Fruit fly (Drosophila melanogaster) whole organism, embryonic: ENCODE data around the gene Ada2a.

Experiments used
- Antp ChIP-seq: fragments of 200-800 bp; sonication (Bioruptor generic); optimal IDR thresholded peaks from 3 replicates; lab custom pipeline; 2016; ENCODE audit warnings: missing biosample characterization, missing genetic modification characterization
- Asciz ChIP-seq: fragments of 200-800 bp; sonication (Bioruptor generic); optimal IDR thresholded peaks from 2 replicates; lab custom pipeline; 2017; ENCODE audit warnings: missing biosample characterization, mild to moderate bottlenecking, missing genetic modification characterization, missing genetic modification reagents
- CG1024 ChIP-seq: fragments of 200-800 bp; sonication (Bioruptor generic); IDR thresholded peaks from 2 replicates; pipeline ENCODE4 v1.3.6; 2022; ENCODE audit warnings: missing biosample characterization, missing genetic modification characterization
- CG10267 ChIP-seq: fragments of 200-800 bp; sonication (Bioruptor generic); optimal IDR thresholded peaks from 2 replicates; lab custom pipeline; 2018; ENCODE audit warnings: missing biosample characterization, mild to moderate bottlenecking, missing genetic modification characterization, moderate library complexity
- CG11456 ChIP-seq: fragments of 200-800 bp; sonication (Bioruptor generic); IDR thresholded peaks from 3 replicates; pipeline ENCODE4 v1.3.6; 2022; ENCODE audit warnings: missing biosample characterization, missing genetic modification characterization
- CG14014 ChIP-seq: fragments of 200-800 bp; sonication (Bioruptor generic); IDR thresholded peaks from 2 replicates; pipeline ENCODE4 v1.3.6; 2022; ENCODE audit warnings: missing biosample characterization, missing genetic modification characterization
- CG15269 ChIP-seq: fragments of 200-800 bp; sonication (Bioruptor generic); optimal IDR thresholded peaks from 2 replicates; lab custom pipeline; 2018; ENCODE audit warnings: missing biosample characterization, mild to moderate bottlenecking, missing genetic modification characterization, moderate library complexity
- CG15601 ChIP-seq: fragments of 200-800 bp; sonication (Bioruptor generic); optimal IDR thresholded peaks from 3 replicates; lab custom pipeline; 2019; ENCODE audit warnings: missing biosample characterization, mild to moderate bottlenecking, missing genetic modification characterization, moderate library complexity
- CG17359 ChIP-seq: fragments of 200-800 bp; sonication (Bioruptor generic); optimal IDR thresholded peaks from 3 replicates; lab custom pipeline; 2018; ENCODE audit warnings: missing biosample characterization, mild to moderate bottlenecking, missing genetic modification characterization, moderate library complexity
- CG17385 ChIP-seq: fragments of 200-800 bp; sonication (Bioruptor generic); optimal IDR thresholded peaks from 3 replicates; lab custom pipeline; 2018; ENCODE audit warnings: missing biosample characterization, mild to moderate bottlenecking, missing genetic modification characterization
- CG17912 ChIP-seq: fragments of 200-800 bp; sonication (Bioruptor generic); optimal IDR thresholded peaks from 2 replicates; lab custom pipeline; 2018; ENCODE audit warnings: missing biosample characterization, mild to moderate bottlenecking, missing genetic modification characterization
- CG1832 ChIP-seq: fragments of 200-800 bp; sonication (Bioruptor generic); optimal IDR thresholded peaks from 2 replicates; lab custom pipeline; 2017; ENCODE audit warnings: missing biosample characterization, mild to moderate bottlenecking, missing genetic modification characterization, inconsistent platforms
- CG18476 ChIP-seq: fragments of 200-800 bp; sonication (Bioruptor generic); optimal IDR thresholded peaks from 2 replicates; lab custom pipeline; 2016; ENCODE audit warnings: missing biosample characterization, mild to moderate bottlenecking, missing genetic modification characterization
- CG2129 ChIP-seq: fragments of 200-800 bp; sonication (Bioruptor generic); IDR thresholded peaks from 2 replicates; pipeline ENCODE4 v1.3.6; 2022; ENCODE audit warnings: missing biosample characterization, missing genetic modification characterization; ENCODE audit not compliant: partially characterized antibody
- CG6254 ChIP-seq: fragments of 200-800 bp; sonication (Bioruptor generic); optimal IDR thresholded peaks from 3 replicates; lab custom pipeline; 2017; ENCODE audit warnings: mild to moderate bottlenecking, missing biosample characterization, missing genetic modification reagents, missing genetic modification characterization
- CG6654 ChIP-seq: fragments of 200-800 bp; sonication (Bioruptor generic); optimal IDR thresholded peaks from 2 replicates; lab custom pipeline; 2017; ENCODE audit warnings: missing biosample characterization, mild to moderate bottlenecking, missing genetic modification characterization
- CG6689 ChIP-seq: fragments of 200-800 bp; sonication (Bioruptor generic); IDR thresholded peaks from 2 replicates; pipeline ENCODE4 v1.3.6; 2022; ENCODE audit warnings: missing biosample characterization, missing genetic modification characterization
- CG6765 ChIP-seq: fragments of 200-800 bp; sonication (Bioruptor generic); optimal IDR thresholded peaks from 3 replicates; lab custom pipeline; 2017; ENCODE audit warnings: missing biosample characterization, mild to moderate bottlenecking, missing genetic modification characterization
- CG6813 ChIP-seq: fragments of 200-800 bp; sonication (Bioruptor generic); optimal IDR thresholded peaks from 2 replicates; lab custom pipeline; 2017; ENCODE audit warnings: missing biosample characterization, missing genetic modification characterization, mild to moderate bottlenecking, moderate library complexity, missing genetic modification reagents
- CG7372 ChIP-seq: fragments of 200-800 bp; sonication (Bioruptor generic); IDR thresholded peaks from 2 replicates; pipeline ENCODE4 v1.3.6; 2022; ENCODE audit warnings: missing biosample characterization, missing genetic modification characterization
- CG7987 ChIP-seq: fragments of 200-800 bp; sonication (Bioruptor generic); optimal IDR thresholded peaks from 2 replicates; lab custom pipeline; 2018; ENCODE audit warnings: missing biosample characterization, mild to moderate bottlenecking, missing genetic modification characterization, moderate library complexity
- CG8388 ChIP-seq: fragments of 200-800 bp; sonication (Bioruptor generic); optimal IDR thresholded peaks from 2 replicates; lab custom pipeline; 2019; ENCODE audit warnings: missing biosample characterization, mild to moderate bottlenecking, missing genetic modification characterization, moderate library complexity
- CG9932 ChIP-seq: fragments of 200-800 bp; sonication (Bioruptor generic); IDR thresholded peaks from 2 replicates; pipeline ENCODE4 v1.3.6; 2022; ENCODE audit warnings: missing biosample characterization, missing genetic modification characterization
- Chrac-16 ChIP-seq: fragments of 200-800 bp; sonication (Bioruptor generic); optimal IDR thresholded peaks from 3 replicates; lab custom pipeline; 2016; ENCODE audit warnings: missing biosample characterization, missing genetic modification characterization
- Fer1 ChIP-seq: fragments of 200-800 bp; sonication (Bioruptor generic); optimal IDR thresholded peaks from 2 replicates; lab custom pipeline; 2017; ENCODE audit warnings: missing biosample characterization, mild to moderate bottlenecking, missing genetic modification characterization
- Fer2 ChIP-seq: fragments of 200-800 bp; sonication (Bioruptor generic); optimal IDR thresholded peaks from 2 replicates; lab custom pipeline; 2018; ENCODE audit warnings: missing biosample characterization, mild to moderate bottlenecking, missing genetic modification characterization, moderate library complexity
- Hr39 ChIP-seq: fragments of >200 bp; optimal IDR thresholded peaks from 2 replicates; lab custom pipeline; 2017
- Hr51 ChIP-seq, 2 experiments: fragments of 200-800 bp; sonication (Bioruptor generic); optimal IDR thresholded peaks; 2 replicates in 1 of 2; 3 replicates in 1 of 2; lab custom pipeline; 2016 to 2018; ENCODE audit warnings: missing biosample characterization in 2 of 2, missing genetic modification characterization in 2 of 2, mild to moderate bottlenecking in 1 of 2, moderate library complexity in 1 of 2
- Hr78 ChIP-seq, 2 experiments: fragments of 200-800 bp in 1 of 2; fragments of >200 bp in 1 of 2; sonication (Bioruptor generic) in 1 of 2; optimal IDR thresholded peaks; 2 replicates each; lab custom pipeline; 2017 to 2019; ENCODE audit warnings: missing biosample characterization in 2 of 2, missing genetic modification characterization in 2 of 2, mild to moderate bottlenecking in 1 of 2, moderate library complexity in 1 of 2
- Kr ChIP-seq: fragments of 200-800 bp; sonication (Bioruptor generic); optimal IDR thresholded peaks from 2 replicates; lab custom pipeline; 2017; ENCODE audit warnings: missing biosample characterization, mild to moderate bottlenecking, missing genetic modification characterization
- NK7.1 ChIP-seq: fragments of 200-800 bp; sonication (Bioruptor generic); optimal IDR thresholded peaks from 3 replicates; lab custom pipeline; 2016; ENCODE audit warnings: missing biosample characterization, missing genetic modification characterization
- Pdp1 ChIP-seq, 2 experiments: fragments of 200-800 bp; sonication (Bioruptor generic); optimal IDR thresholded peaks; 3 replicates each; lab custom pipeline; 2016; ENCODE audit warnings: missing biosample characterization in 2 of 2, missing genetic modification characterization in 2 of 2, mild to moderate bottlenecking in 1 of 2, moderate library complexity in 1 of 2
- chm ChIP-seq: fragments of 200-800 bp; sonication (Bioruptor generic); IDR thresholded peaks from 2 replicates; pipeline ENCODE4 v1.3.6; 2022; ENCODE audit warnings: missing biosample characterization, missing genetic modification characterization
- crol ChIP-seq: fragments of 200-800 bp; sonication (Bioruptor generic); IDR thresholded peaks from 2 replicates; pipeline ENCODE4 v1.3.6; 2022; ENCODE audit warnings: missing biosample characterization, missing genetic modification characterization
- disco-r ChIP-seq: fragments of 200-800 bp; sonication (Bioruptor generic); optimal IDR thresholded peaks from 2 replicates; lab custom pipeline; 2016; ENCODE audit warnings: missing biosample characterization, missing genetic modification characterization
- dmrt99B ChIP-seq: fragments of 200-800 bp; sonication (Bioruptor generic); optimal IDR thresholded peaks from 2 replicates; lab custom pipeline; 2018; ENCODE audit warnings: missing biosample characterization, mild to moderate bottlenecking, missing genetic modification characterization, moderate library complexity
- ewg ChIP-seq: fragments of 200-800 bp; sonication (Bioruptor generic); optimal IDR thresholded peaks from 3 replicates; lab custom pipeline; 2017; ENCODE audit warnings: mild to moderate bottlenecking, missing biosample characterization, missing genetic modification reagents, missing genetic modification characterization
- fru ChIP-seq: fragments of >200 bp; optimal IDR thresholded peaks from 2 replicates; lab custom pipeline; 2017
- gem ChIP-seq: fragments of 200-800 bp; sonication (Bioruptor generic); optimal IDR thresholded peaks from 2 replicates; lab custom pipeline; 2019; ENCODE audit warnings: missing biosample characterization, mild to moderate bottlenecking, missing genetic modification characterization, moderate library complexity
- gro ChIP-seq: fragments of 200-800 bp; sonication (Bioruptor generic); optimal IDR thresholded peaks from 2 replicates; lab custom pipeline; 2016; ENCODE audit warnings: missing biosample characterization, missing genetic modification characterization
- hbn ChIP-seq: fragments of 200-800 bp; sonication (Bioruptor generic); IDR thresholded peaks from 2 replicates; pipeline ENCODE4 v1.3.6; 2022; ENCODE audit warnings: missing biosample characterization, missing genetic modification characterization; ENCODE audit not compliant: partially characterized antibody
- lbe ChIP-seq: fragments of 200-800 bp; sonication (Bioruptor generic); optimal IDR thresholded peaks from 2 replicates; lab custom pipeline; 2016; ENCODE audit warnings: missing biosample characterization, mild to moderate bottlenecking, missing genetic modification characterization
- mirr ChIP-seq: fragments of 200-800 bp; sonication (Bioruptor generic); optimal IDR thresholded peaks from 3 replicates; lab custom pipeline; 2018; ENCODE audit warnings: missing biosample characterization, mild to moderate bottlenecking, missing genetic modification characterization
- onecut ChIP-seq: fragments of 200-800 bp; sonication (Bioruptor generic); IDR thresholded peaks from 2 replicates; pipeline ENCODE4 v1.3.6; 2022; ENCODE audit warnings: missing biosample characterization, missing genetic modification characterization
- sens ChIP-seq: fragments of 200-800 bp; sonication (Bioruptor generic); peaks from one replicate; lab custom pipeline; 2016; ENCODE audit warnings: missing biosample characterization, missing genetic modification characterization
- seq ChIP-seq: fragments of 200-800 bp; sonication (Bioruptor generic); IDR thresholded peaks from 2 replicates; pipeline ENCODE4 v1.3.6; 2022; ENCODE audit warnings: missing biosample characterization, missing genetic modification characterization
- tin ChIP-seq: fragments of 200-800 bp; sonication (Bioruptor generic); optimal IDR thresholded peaks from 3 replicates; lab custom pipeline; 2016; ENCODE audit warnings: missing biosample characterization, missing genetic modification characterization
- tup ChIP-seq: fragments of 200-800 bp; sonication (Bioruptor generic); optimal IDR thresholded peaks from 2 replicates; lab custom pipeline; 2016; ENCODE audit warnings: missing biosample characterization, mild to moderate bottlenecking, missing genetic modification characterization, moderate library complexity
- wdn ChIP-seq: fragments of 200-800 bp; sonication (Bioruptor generic); IDR thresholded peaks from 2 replicates; pipeline ENCODE4 v1.3.6; 2022; ENCODE audit warnings: missing biosample characterization, missing genetic modification characterization
- wor ChIP-seq: fragments of 200-800 bp; sonication (Bioruptor generic); IDR thresholded peaks from 2 replicates; pipeline ENCODE4 v1.3.6; 2022; ENCODE audit warnings: missing biosample characterization, missing genetic modification characterization

Ada2a gene

DNA sequence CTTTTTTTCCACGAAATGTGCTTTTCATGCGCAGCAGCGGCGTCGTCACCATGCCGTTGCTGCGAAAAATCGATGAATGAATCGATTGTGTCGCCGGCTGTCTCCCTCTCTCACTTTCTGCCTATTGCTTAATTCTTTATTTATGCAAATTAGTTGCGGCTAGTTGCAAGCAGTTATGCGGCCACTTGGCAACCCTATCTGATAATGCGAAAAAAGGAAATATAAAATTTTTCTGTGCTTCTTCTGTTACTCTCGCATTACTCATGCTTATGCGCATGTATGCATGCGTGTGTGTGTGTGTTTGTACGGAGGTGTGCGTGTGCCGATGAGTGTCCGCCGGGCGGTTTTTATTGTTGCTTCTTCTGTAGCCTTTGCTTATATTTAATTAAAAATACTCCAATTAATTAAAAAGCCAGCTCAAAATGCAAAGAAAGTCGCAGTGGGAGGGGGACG is 11.5 kb downstream of the Ada2a start (continued):
- no peak for TF ChIP-seq CG8388 (GFP tag; lab: Kevin White, UChicago)
- TF ChIP-seq dmrt99B (tag; lab: Kevin White, UChicago), result no peak
- 0 out of 2 replicates have a peak, but pooled peaks have one; percentile 3 for TF ChIP-seq seq
- TF ChIP-seq tup (GFP tag; lab: Kevin White, UChicago), result peak; percentile 1
- TF ChIP-seq Hr78 (GFP tag; optimal IDR thresholded peaks at IDR 0.05; lab: Kevin White, UChicago), result no peak
- TF ChIP-seq hbn (GFP tag; lab: Robert Waterston, UW), result no peak
- no peak for TF ChIP-seq Asciz
- TF ChIP-seq Kr (GFP tag; lab: Kevin White, UChicago), result no peak
- TF ChIP-seq crol, result peak; percentile 49; the same call in 1 of the 2 replicates
- TF ChIP-seq gem, result no peak
- TF ChIP-seq CG18476, result no peak
- TF ChIP-seq wdn, result 0 out of 2 replicates have a peak, but pooled peaks have one; percentile 10
- no peak for TF ChIP-seq CG6654
- no peak for TF ChIP-seq wor (GFP tag; lab: Robert Waterston, UW)
- peak; percentile 60 for TF ChIP-seq sens
- no peak for TF ChIP-seq CG15269 (tag; lab: Kevin White, UChicago)
- no peak for TF ChIP-seq CG7372 (GFP tag; lab: Robert Waterston, UW)
- peak; percentile 14; the same call in 1 of the 3 replicates for TF ChIP-seq CG11456
- no peak for TF ChIP-seq tin
- TF ChIP-seq CG14014, result 0 out of 2 replicates have a peak, but pooled peaks have one; percentile 25
- TF ChIP-seq CG1024 (GFP tag; lab: Robert Waterston, UW), result no peak
- TF ChIP-seq gro (GFP tag; lab: Kevin White, UChicago), result no peak
- TF ChIP-seq CG15601 (tag; lab: Kevin White, UChicago), result no peak
- TF ChIP-seq CG7987, result no peak
- TF ChIP-seq CG6813 (GFP tag; lab: Kevin White, UChicago), result peak; percentile 44
- TF ChIP-seq NK7.1, result no peak
- peak; percentile 49 for TF ChIP-seq mirr (GFP tag; lab: Kevin White, UChicago)
- no peak for TF ChIP-seq CG1832 (GFP tag; lab: Kevin White, UChicago)
- peak; percentile 20 for TF ChIP-seq Fer1
- TF ChIP-seq CG17912 (GFP tag; lab: Kevin White, UChicago), result no peak
- TF ChIP-seq onecut (GFP tag; lab: Robert Waterston, UW), result peak; percentile 100
- peak; percentile 7; the same call in 1 of the 2 replicates for TF ChIP-seq chm
- no peak for TF ChIP-seq disco-r (GFP tag; lab: Kevin White, UChicago)
- TF ChIP-seq Antp (GFP tag; lab: Kevin White, UChicago), result peak; percentile 24
- TF ChIP-seq Hr51 (GFP tag; optimal IDR thresholded peaks at IDR 0.05; lab: Kevin White, UChicago), result peak in 1 of 2 experiments; percentile 12
- peak; percentile 84 for TF ChIP-seq ewg (GFP tag; lab: Kevin White, UChicago)
- TF ChIP-seq CG6765 (GFP tag; lab: Kevin White, UChicago), result peak; percentile 28
- TF ChIP-seq CG6689 (GFP tag; lab: Robert Waterston, UW), result no peak
- peak; percentile 30 for TF ChIP-seq CG6254 (GFP tag; lab: Kevin White, UChicago)
- TF ChIP-seq Chrac-16, result peak; percentile 25
- TF ChIP-seq CG10267 (tag; lab: Kevin White, UChicago), result no peak
- no peak for TF ChIP-seq Hr39 (lab: Kevin White, UChicago)
- peak; percentile 24 for TF ChIP-seq CG17385 (GFP tag; lab: Kevin White, UChicago)
- TF ChIP-seq CG9932 (GFP tag; lab: Robert Waterston, UW), result 0 out of 2 replicates have a peak, but pooled peaks have one; percentile 6
- TF ChIP-seq CG2129 (GFP tag; lab: Robert Waterston, UW), result no peak
- no peak for TF ChIP-seq CG17359 (tag; lab: Kevin White, UChicago)
- TF ChIP-seq lbe (GFP tag; lab: Kevin White, UChicago), result no peak
- TF ChIP-seq Fer2 (tag; lab: Kevin White, UChicago), result no peak
- TF ChIP-seq fru (lab: Kevin White, UChicago), result no peak
- TF ChIP-seq Pdp1 (GFP tag; optimal IDR thresholded peaks at IDR 0.05; lab: Kevin White, UChicago), result peak in 1 of 2 experiments; percentile 15
